Fruit fly (Drosophila melanogaster) whole organism, pupa: ENCODE measurements around the gene CG10628.

Experiments used
- CG14655 ChIP-seq: fragments of 200-800 bp; sonication (Bioruptor generic); optimal IDR thresholded peaks from 3 replicates; lab custom pipeline; 2017; ENCODE audit warnings: mild to moderate bottlenecking, missing biosample characterization, missing genetic modification reagents, missing genetic modification characterization
- CG32121 ChIP-seq: fragments of 200-800 bp; sonication (Bioruptor generic); IDR thresholded peaks from 2 replicates; pipeline ENCODE4 v1.3.6; 2022; ENCODE audit warnings: missing biosample characterization, missing genetic modification characterization
- CG4496 ChIP-seq: fragments of 200-800 bp; sonication (Bioruptor generic); IDR thresholded peaks from 3 replicates; pipeline ENCODE4 v1.3.6; 2022; ENCODE audit warnings: missing biosample characterization, missing genetic modification characterization
- D1 ChIP-seq: fragments of 200-800 bp; sonication (Bioruptor generic); optimal IDR thresholded peaks from 2 replicates; lab custom pipeline; 2018; ENCODE audit warnings: missing biosample characterization, mild to moderate bottlenecking, missing genetic modification characterization, moderate library complexity
- Pif1A ChIP-seq: fragments of 200-800 bp; sonication (Bioruptor generic); optimal IDR thresholded peaks from 3 replicates; lab custom pipeline; 2016; ENCODE audit warnings: missing biosample characterization, missing genetic modification characterization
- fd96Ca ChIP-seq: fragments of 200-800 bp; sonication (Bioruptor generic); IDR thresholded peaks from 3 replicates; pipeline ENCODE4 v1.3.6; 2022; ENCODE audit warnings: missing biosample characterization, missing genetic modification characterization
- gl ChIP-seq: fragments of 200-800 bp; sonication (Bioruptor generic); optimal IDR thresholded peaks from 2 replicates; lab custom pipeline; 2018; ENCODE audit warnings: missing biosample characterization, mild to moderate bottlenecking, missing genetic modification characterization

DNA sequence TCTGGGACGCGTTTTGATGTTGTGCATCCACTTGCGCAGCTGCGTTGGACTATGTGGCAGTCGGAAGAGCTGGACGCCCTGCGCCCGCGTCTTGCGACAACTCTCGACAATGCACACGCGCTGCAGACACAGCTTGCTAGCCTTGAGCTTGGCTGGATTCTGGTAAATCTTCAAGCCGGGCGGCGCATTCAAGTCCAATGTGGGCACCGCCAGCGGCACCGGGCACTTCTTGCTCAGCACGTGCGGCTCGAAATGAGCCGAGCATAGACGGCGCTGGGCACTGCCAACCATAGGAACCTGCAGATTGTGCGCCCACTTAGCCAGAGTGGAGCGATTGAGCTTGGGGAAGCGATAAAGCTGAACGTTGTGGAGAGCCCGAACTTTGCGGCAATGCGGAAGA is 7.8 kb downstream of the CG10628 start:
- no peak for TF ChIP-seq Pif1A (GFP tag; lab: Kevin White, UChicago)
- TF ChIP-seq CG14655 (GFP tag; lab: Kevin White, UChicago), result no peak
- TF ChIP-seq CG4496 (GFP tag; lab: Robert Waterston, UW), result no peak
- TF ChIP-seq gl (tag; lab: Kevin White, UChicago), result no peak
- TF ChIP-seq CG32121 (GFP tag; lab: Robert Waterston, UW), result no peak
- TF ChIP-seq D1 (tag; lab: Kevin White, UChicago), result no peak
- TF ChIP-seq fd96Ca (GFP tag; lab: Robert Waterston, UW), result no peak
